Fruit fly (Drosophila melanogaster) whole organism, embryonic: ENCODE data around the gene rasp.

ENCODE experiments used
- ATbp ChIP-seq: fragments of 200-800 bp; sonication (Bioruptor generic); optimal IDR thresholded peaks from 2 replicates; lab custom pipeline; 2017; ENCODE audit warnings: missing biosample characterization, mild to moderate bottlenecking, missing genetic modification characterization, missing genetic modification reagents
- Adf1 ChIP-seq: fragments of 200-800 bp; sonication (Bioruptor generic); IDR thresholded peaks from 2 replicates; pipeline ENCODE4 v1.3.6; 2022; ENCODE audit warnings: missing biosample characterization, missing genetic modification characterization
- C15 ChIP-seq: fragments of 200-800 bp; sonication (Bioruptor generic); IDR thresholded peaks from 3 replicates; pipeline ENCODE4 v1.3.6; 2022; ENCODE audit warnings: missing biosample characterization, missing genetic modification characterization
- CG10267 ChIP-seq: fragments of 200-800 bp; sonication (Bioruptor generic); optimal IDR thresholded peaks from 2 replicates; lab custom pipeline; 2018; ENCODE audit warnings: missing biosample characterization, mild to moderate bottlenecking, missing genetic modification characterization, moderate library complexity
- CG10979 ChIP-seq: fragments of 200-800 bp; sonication (Bioruptor generic); optimal IDR thresholded peaks from 2 replicates; lab custom pipeline; 2018; ENCODE audit warnings: missing biosample characterization, mild to moderate bottlenecking, missing genetic modification characterization, moderate library complexity
- CG11696 ChIP-seq: fragments of 200-800 bp; sonication (Bioruptor generic); IDR thresholded peaks from 2 replicates; pipeline ENCODE4 v1.3.6; 2022; ENCODE audit warnings: missing biosample characterization, missing genetic modification characterization
- CG11723 ChIP-seq: fragments of 200-800 bp; sonication (Bioruptor generic); optimal IDR thresholded peaks from 2 replicates; lab custom pipeline; 2017; ENCODE audit warnings: missing biosample characterization, mild to moderate bottlenecking, missing genetic modification characterization
- CG1233 ChIP-seq: fragments of 200-800 bp; sonication (Bioruptor generic); optimal IDR thresholded peaks from 4 replicates; lab custom pipeline; 2018; ENCODE audit warnings: missing biosample characterization, mild to moderate bottlenecking, missing genetic modification characterization
- CG13123 ChIP-seq: fragments of 200-800 bp; sonication (Bioruptor generic); optimal IDR thresholded peaks from 2 replicates; lab custom pipeline; 2016; ENCODE audit warnings: missing biosample characterization, missing genetic modification characterization
- CG13296 ChIP-seq: fragments of 200-800 bp; sonication (Bioruptor generic); optimal IDR thresholded peaks from 3 replicates; lab custom pipeline; 2018; ENCODE audit warnings: missing biosample characterization, mild to moderate bottlenecking, missing genetic modification characterization
- CG2678 ChIP-seq: fragments of 200-800 bp; sonication (Bioruptor generic); optimal IDR thresholded peaks from 3 replicates; lab custom pipeline; 2019; ENCODE audit warnings: missing biosample characterization, mild to moderate bottlenecking, missing genetic modification characterization, moderate library complexity
- CG30403 ChIP-seq: fragments of 200-800 bp; sonication (Bioruptor generic); optimal IDR thresholded peaks from 3 replicates; lab custom pipeline; 2016; ENCODE audit warnings: missing biosample characterization, missing genetic modification characterization
- CG3726 ChIP-seq: fragments of 200-800 bp; sonication (Bioruptor generic); IDR thresholded peaks from 3 replicates; pipeline ENCODE4, ENCODE4 v1.3.6; 2022; ENCODE audit warnings: missing biosample characterization, missing genetic modification characterization
- CG3995 ChIP-seq: fragments of 200-800 bp; sonication (Bioruptor generic); optimal IDR thresholded peaks from 3 replicates; lab custom pipeline; 2016; ENCODE audit warnings: missing biosample characterization, missing genetic modification characterization
- CG4360 ChIP-seq: fragments of 200-800 bp; sonication (Bioruptor generic); IDR thresholded peaks from 2 replicates; pipeline ENCODE4 v1.3.6; 2022; ENCODE audit warnings: missing biosample characterization, missing genetic modification characterization
- CG4404 ChIP-seq: fragments of 200-800 bp; sonication (Bioruptor generic); IDR thresholded peaks from 2 replicates; pipeline ENCODE4 v1.3.6; 2022; ENCODE audit warnings: missing biosample characterization, missing genetic modification characterization
- CG4617 ChIP-seq: fragments of 200-800 bp; sonication (Bioruptor generic); optimal IDR thresholded peaks from 3 replicates; lab custom pipeline; 2016; ENCODE audit warnings: missing biosample characterization, missing genetic modification characterization, borderline replicate concordance
- CG4707 ChIP-seq: fragments of 200-800 bp; sonication (Bioruptor generic); optimal IDR thresholded peaks from 2 replicates; lab custom pipeline; 2018; ENCODE audit warnings: missing biosample characterization, mild to moderate bottlenecking, missing genetic modification characterization, moderate library complexity
- CG5180 ChIP-seq: fragments of 200-800 bp; sonication (Bioruptor generic); optimal IDR thresholded peaks from 3 replicates; lab custom pipeline; 2017; ENCODE audit warnings: missing biosample characterization, missing genetic modification characterization, mild to moderate bottlenecking, moderate library complexity, missing genetic modification reagents
- CG6272 ChIP-seq: fragments of 200-800 bp; sonication (Bioruptor generic); IDR thresholded peaks from 2 replicates; pipeline ENCODE4 v1.3.6; 2022; ENCODE audit warnings: missing biosample characterization, missing genetic modification characterization
- CG6683 ChIP-seq: fragments of 200-800 bp; sonication (Bioruptor generic); optimal IDR thresholded peaks from 2 replicates; lab custom pipeline; 2017; ENCODE audit warnings: missing biosample characterization, mild to moderate bottlenecking, missing genetic modification characterization, missing genetic modification reagents
- CG6791 ChIP-seq: fragments of 200-800 bp; sonication (Bioruptor generic); IDR thresholded peaks from 3 replicates; pipeline ENCODE4 v1.3.6; 2022; ENCODE audit warnings: missing biosample characterization, missing genetic modification characterization; ENCODE audit not compliant: partially characterized antibody
- CG7556 ChIP-seq: fragments of 200-800 bp; sonication (Bioruptor generic); optimal IDR thresholded peaks from 2 replicates; lab custom pipeline; 2017; ENCODE audit warnings: missing biosample characterization, mild to moderate bottlenecking, missing genetic modification characterization
- CG7745 ChIP-seq: fragments of 200-800 bp; sonication (Bioruptor generic); optimal IDR thresholded peaks from 2 replicates; lab custom pipeline; 2018; ENCODE audit warnings: missing biosample characterization, mild to moderate bottlenecking, missing genetic modification characterization, moderate library complexity
- Chrac-16 ChIP-seq: fragments of 200-800 bp; sonication (Bioruptor generic); optimal IDR thresholded peaks from 3 replicates; lab custom pipeline; 2016; ENCODE audit warnings: missing biosample characterization, missing genetic modification characterization
- Fer2 ChIP-seq: fragments of 200-800 bp; sonication (Bioruptor generic); optimal IDR thresholded peaks from 2 replicates; lab custom pipeline; 2018; ENCODE audit warnings: missing biosample characterization, mild to moderate bottlenecking, missing genetic modification characterization, moderate library complexity
- Gsc ChIP-seq: fragments of 200-800 bp; sonication (Bioruptor generic); IDR thresholded peaks from 2 replicates; pipeline ENCODE4 v1.3.6; 2022; ENCODE audit warnings: missing biosample characterization, missing genetic modification characterization
- HLH3B ChIP-seq: fragments of 200-800 bp; sonication (Bioruptor generic); IDR thresholded peaks from 2 replicates; pipeline ENCODE4 v1.3.6; 2022; ENCODE audit warnings: missing biosample characterization, missing genetic modification characterization
- Hmx ChIP-seq: fragments of 200-800 bp; sonication (Bioruptor generic); optimal IDR thresholded peaks from 2 replicates; lab custom pipeline; 2016; ENCODE audit warnings: missing biosample characterization, missing genetic modification characterization
- Hsf ChIP-seq: fragments of 200-800 bp; sonication (Bioruptor generic); optimal IDR thresholded peaks from 3 replicates; lab custom pipeline; 2016; ENCODE audit warnings: missing biosample characterization, missing genetic modification characterization
- Oaz ChIP-seq: fragments of 200-800 bp; sonication (Bioruptor generic); IDR thresholded peaks from 2 replicates; pipeline ENCODE4 v1.3.6; 2022; ENCODE audit warnings: missing biosample characterization, missing genetic modification characterization
- Oli ChIP-seq: fragments of 200-800 bp; sonication (Bioruptor generic); optimal IDR thresholded peaks from 2 replicates; lab custom pipeline; 2018; ENCODE audit warnings: missing biosample characterization, mild to moderate bottlenecking, missing genetic modification characterization, moderate library complexity
- Optix ChIP-seq: fragments of 200-800 bp; sonication (Bioruptor generic); IDR thresholded peaks from 3 replicates; pipeline ENCODE4 v1.3.6; 2022; ENCODE audit warnings: missing biosample characterization, missing genetic modification characterization
- Tbp ChIP-seq: fragments of >200 bp; optimal IDR thresholded peaks from 2 replicates; lab custom pipeline; 2018; ENCODE audit warnings: missing biosample characterization, missing genetic modification characterization
- Xbp1 ChIP-seq: fragments of 200-800 bp; sonication (Bioruptor generic); optimal IDR thresholded peaks from 3 replicates; lab custom pipeline; 2016; ENCODE audit warnings: missing biosample characterization, mild to moderate bottlenecking, missing genetic modification characterization
- YL-1 ChIP-seq: fragments of 200-800 bp; sonication (Bioruptor generic); optimal IDR thresholded peaks from 3 replicates; lab custom pipeline; 2017; ENCODE audit warnings: missing biosample characterization, mild to moderate bottlenecking, missing genetic modification characterization
- ab ChIP-seq: fragments of 200-800 bp; sonication (Bioruptor generic); optimal IDR thresholded peaks from 2 replicates; lab custom pipeline; 2016; ENCODE audit warnings: missing biosample characterization, missing genetic modification characterization
- bcd ChIP-seq: fragments of 200-800 bp; sonication (Bioruptor generic); optimal IDR thresholded peaks from 2 replicates; lab custom pipeline; 2017; ENCODE audit warnings: missing biosample characterization, mild to moderate bottlenecking, missing genetic modification characterization
- bigmax ChIP-seq: fragments of 200-800 bp; sonication (Bioruptor generic); optimal IDR thresholded peaks from 2 replicates; lab custom pipeline; 2018; ENCODE audit warnings: missing biosample characterization, mild to moderate bottlenecking, missing genetic modification characterization
- cad ChIP-seq: fragments of >200 bp; optimal IDR thresholded peaks from 2 replicates; lab custom pipeline; 2017; ENCODE audit warnings: missing biosample characterization, missing genetic modification characterization
- caup ChIP-seq: fragments of 200-800 bp; sonication (Bioruptor generic); optimal IDR thresholded peaks from 3 replicates; lab custom pipeline; 2017; ENCODE audit warnings: missing biosample characterization, mild to moderate bottlenecking, missing genetic modification characterization, moderate library complexity; ENCODE audit not compliant: severe bottlenecking
- cwo ChIP-seq: fragments of 200-800 bp; sonication (Bioruptor generic); optimal IDR thresholded peaks from 3 replicates; lab custom pipeline; 2017; ENCODE audit warnings: missing biosample characterization, missing genetic modification characterization, mild to moderate bottlenecking, moderate library complexity, missing genetic modification reagents
- da ChIP-seq: fragments of 200-800 bp; sonication (Bioruptor generic); optimal IDR thresholded peaks from 2 replicates; lab custom pipeline; 2016; ENCODE audit warnings: missing biosample characterization, missing genetic modification characterization
- dmrt11E ChIP-seq: fragments of 200-800 bp; sonication (Bioruptor generic); optimal IDR thresholded peaks from 3 replicates; lab custom pipeline; 2018; ENCODE audit warnings: missing biosample characterization, mild to moderate bottlenecking, missing genetic modification characterization, moderate library complexity
- fu2 ChIP-seq: fragments of 200-800 bp; sonication (Bioruptor generic); optimal IDR thresholded peaks from 2 replicates; lab custom pipeline; 2016; ENCODE audit warnings: missing biosample characterization, missing genetic modification characterization
- grau ChIP-seq: fragments of 200-800 bp; optimal IDR thresholded peaks from 3 replicates; lab custom pipeline; 2019; ENCODE audit warnings: missing biosample characterization, mild to moderate bottlenecking, missing genetic modification characterization, moderate library complexity
- gsb-n ChIP-seq: fragments of 200-800 bp; sonication (Bioruptor generic); optimal IDR thresholded peaks from 3 replicates; lab custom pipeline; 2018; ENCODE audit warnings: missing biosample characterization, mild to moderate bottlenecking, missing genetic modification characterization
- slp2 ChIP-seq: fragments of 200-800 bp; sonication (Bioruptor generic); optimal IDR thresholded peaks from 2 replicates; lab custom pipeline; 2016; ENCODE audit warnings: missing biosample characterization, missing genetic modification characterization
- trh ChIP-seq: fragments of 200-800 bp; sonication (Bioruptor generic); optimal IDR thresholded peaks from 2 replicates; lab custom pipeline; 2016; ENCODE audit warnings: missing biosample characterization, missing genetic modification characterization
- ttk ChIP-seq: fragments of 200-800 bp; sonication (Bioruptor generic); IDR thresholded peaks from 2 replicates; pipeline ENCODE4 v2.1.2; 2022; ENCODE audit warnings: missing biosample characterization, missing genetic modification characterization
- twi ChIP-seq: fragments of 200-800 bp; optimal IDR thresholded peaks from 2 replicates; lab custom pipeline; 2019; ENCODE audit warnings: missing biosample characterization, mild to moderate bottlenecking, missing genetic modification characterization, moderate library complexity
- vnd ChIP-seq: fragments of 200-800 bp; sonication (Bioruptor generic); IDR thresholded peaks from 3 replicates; pipeline ENCODE4 v1.3.6; 2022; ENCODE audit warnings: missing biosample characterization, missing genetic modification characterization; ENCODE audit not compliant: partially characterized antibody

rasp gene

dm6 chr3L:3134064-3134545 is 27.9 kb upstream of the rasp start (continued):
- no peak for TF ChIP-seq fu2 (GFP tag; lab: Kevin White, UChicago)
- TF ChIP-seq vnd (GFP tag; lab: Robert Waterston, UW) = no peak
- TF ChIP-seq ttk (GFP tag; lab: Robert Waterston, UW) = no peak
- TF ChIP-seq CG6683 (GFP tag; lab: Kevin White, UChicago) = no peak
- TF ChIP-seq C15 (GFP tag; lab: Robert Waterston, UW) = no peak
- TF ChIP-seq CG3995 (GFP tag; lab: Kevin White, UChicago) = no peak
- no peak for TF ChIP-seq CG7745 (tag; lab: Kevin White, UChicago)
- TF ChIP-seq Oaz = no peak
- no peak for TF ChIP-seq ATbp (GFP tag; lab: Kevin White, UChicago)
- no peak for TF ChIP-seq HLH3B
- no peak for TF ChIP-seq Adf1
- TF ChIP-seq CG11723 (GFP tag; lab: Kevin White, UChicago) = no peak
- TF ChIP-seq Tbp = no peak
- no peak for TF ChIP-seq CG3726 (GFP tag; lab: Robert Waterston, UW)
- TF ChIP-seq Hmx (GFP tag; lab: Kevin White, UChicago) = no peak
- no peak for TF ChIP-seq CG30403 (GFP tag; lab: Kevin White, UChicago)
- peak; percentile 41 for TF ChIP-seq CG13296 (GFP tag; lab: Kevin White, UChicago)
- no peak for TF ChIP-seq gsb-n (tag; lab: Kevin White, UChicago)
- no peak for TF ChIP-seq CG4707 (GFP tag; lab: Kevin White, UChicago)
- no peak for TF ChIP-seq CG4360 (GFP tag; lab: Robert Waterston, UW)
- no peak for TF ChIP-seq Oli (tag; lab: Kevin White, UChicago)
- no peak for TF ChIP-seq trh (GFP tag; lab: Kevin White, UChicago)
- TF ChIP-seq CG7556 = peak; percentile 42
- TF ChIP-seq CG5180 = no peak
- TF ChIP-seq da (GFP tag; lab: Kevin White, UChicago) = no peak
- peak; percentile 3 for TF ChIP-seq CG10267 (tag; lab: Kevin White, UChicago)
- no peak for TF ChIP-seq CG6272
- no peak for TF ChIP-seq CG11696 (GFP tag; lab: Robert Waterston, UW)
- no peak for TF ChIP-seq Gsc (GFP tag; lab: Robert Waterston, UW)
- TF ChIP-seq cwo = peak; percentile 20
- TF ChIP-seq cad = no peak
- TF ChIP-seq CG6791 (GFP tag; lab: Robert Waterston, UW) = no peak
- no peak for TF ChIP-seq ab (GFP tag; lab: Kevin White, UChicago)
- peak; percentile 14 for TF ChIP-seq caup (GFP tag; lab: Kevin White, UChicago)
- TF ChIP-seq bigmax = no peak
- TF ChIP-seq CG1233 (GFP tag; lab: Kevin White, UChicago) = no peak
- no peak for TF ChIP-seq bcd (GFP tag; lab: Kevin White, UChicago)
- no peak for TF ChIP-seq Hsf
- TF ChIP-seq slp2 (GFP tag; lab: Kevin White, UChicago) = no peak
- peak; percentile 58 for TF ChIP-seq CG2678 (tag; lab: Kevin White, UChicago)
- TF ChIP-seq Fer2 (tag; lab: Kevin White, UChicago) = no peak
- no peak for TF ChIP-seq twi (tag; lab: Kevin White, UChicago)
- TF ChIP-seq CG10979 (tag; lab: Kevin White, UChicago) = no peak
- peak; percentile 35 for TF ChIP-seq grau (tag; lab: Kevin White, UChicago)
- no peak for TF ChIP-seq YL-1 (GFP tag; lab: Kevin White, UChicago)
- TF ChIP-seq CG4404 = no peak
- TF ChIP-seq Optix (GFP tag; lab: Robert Waterston, UW) = no peak
- no peak for TF ChIP-seq CG4617
- TF ChIP-seq CG13123 (GFP tag; lab: Kevin White, UChicago) = no peak
- TF ChIP-seq Xbp1 (GFP tag; lab: Kevin White, UChicago) = no peak
- no peak for TF ChIP-seq dmrt11E
- TF ChIP-seq Chrac-16 = no peak
